Worm (Caenorhabditis elegans): ENCODE measurements around the gene ins-15.

ins-15 gene

ce11 chrII:6707496-6708260 lies 36.9 kb downstream of the ins-15 start (continued):
- no peak for TF ChIP-seq dve-1 (tag; optimal IDR thresholded peaks at IDR 0.05; ENCODE audit: insufficient read depth)
- no peak for TF ChIP-seq nhr-42 (GFP tag; IDR thresholded peaks at IDR 0.05)
- no peak for TF ChIP-seq tra-1 (GFP tag; IDR thresholded peaks at IDR 0.05)
- no peak for TF ChIP-seq nhr-41 (GFP tag; IDR thresholded peaks at IDR 0.05)
- TF ChIP-seq ama-1 (optimal IDR thresholded peaks at IDR 0.05), result no peak
- TF ChIP-seq daf-12 (tag; optimal IDR thresholded peaks at IDR 0.05), result no peak
- no peak for TF ChIP-seq ZK337.2 (GFP tag; IDR thresholded peaks at IDR 0.05)
- 0 out of 2 replicates have a peak, but pooled peaks have one; percentile 35 for TF ChIP-seq egl-43 (GFP tag; IDR thresholded peaks at IDR 0.05)
- no peak for TF ChIP-seq nhr-102 (tag; optimal IDR thresholded peaks at IDR 0.05)
- peak; percentile 7 for TF ChIP-seq rbr-2 (tag; optimal IDR thresholded peaks at IDR 0.05)
- TF ChIP-seq R02D3.7 (tag; optimal IDR thresholded peaks at IDR 0.05), result no peak
- no peak for TF ChIP-seq nhr-28 (tag; optimal IDR thresholded peaks at IDR 0.05)
- TF ChIP-seq ctbp-1 (GFP tag; IDR thresholded peaks at IDR 0.05), result 0 out of 2 replicates have a peak, but pooled peaks have one; percentile 45
- TF ChIP-seq F10B5.3 (tag; optimal IDR thresholded peaks at IDR 0.05), result no peak
- TF ChIP-seq daf-16 (GFP tag; optimal IDR thresholded peaks at IDR 0.05), result peak in 1 of 2 experiments; percentile 58
- TF ChIP-seq daf-16 (tag; optimal IDR thresholded peaks at IDR 0.05), result no peak
- TF ChIP-seq ceh-62 (tag; optimal IDR thresholded peaks at IDR 0.05), result no peak
- TF ChIP-seq snpc-1.2 (GFP tag; IDR thresholded peaks at IDR 0.05), result no peak
- TF ChIP-seq hlh-11 (tag; optimal IDR thresholded peaks at IDR 0.05), result peak; percentile 29
- TF ChIP-seq hmg-1.1 (GFP tag; IDR thresholded peaks at IDR 0.05), result no peak
- no peak for TF ChIP-seq nhr-76 (tag; optimal IDR thresholded peaks at IDR 0.05)

- TF ChIP-seq fkh-10 (GFP tag; optimal IDR thresholded peaks at IDR 0.05), result peak; percentile 39
- TF ChIP-seq mep-1 (tag; optimal IDR thresholded peaks at IDR 0.05), result no peak
- no peak for TF ChIP-seq daf-16 (GFP tag; optimal IDR thresholded peaks at IDR 0.05)
- TF ChIP-seq daf-16 (tag; optimal IDR thresholded peaks at IDR 0.05), result no peak
- no peak for TF ChIP-seq nhr-102 (tag; optimal IDR thresholded peaks at IDR 0.05)
- TF ChIP-seq ctbp-1 (GFP tag; IDR thresholded peaks at IDR 0.05), result 0 out of 2 replicates have a peak, but pooled peaks have one; percentile 16
- no peak for TF ChIP-seq F49E8.2 (tag; optimal IDR thresholded peaks at IDR 0.05; ENCODE audit: borderline replicate concordance)
- TF ChIP-seq lin-13 (GFP tag; optimal IDR thresholded peaks at IDR 0.05), result no peak
- no peak for TF ChIP-seq hmg-1.1 (GFP tag; IDR thresholded peaks at IDR 0.05)
- TF ChIP-seq T26A8.4 (GFP tag; IDR thresholded peaks at IDR 0.05), result no peak
- peak in 1 of 2 experiments; percentile 67 for TF ChIP-seq unc-62 (GFP tag; optimal IDR thresholded peaks at IDR 0.05 in 1 of 2)
- TF ChIP-seq unc-62 (tag; optimal IDR thresholded peaks at IDR 0.05), result no peak
- no peak for TF ChIP-seq nhr-41 (GFP tag; IDR thresholded peaks at IDR 0.05)
- no peak for TF ChIP-seq sdz-12 (GFP tag; optimal IDR thresholded peaks at IDR 0.05)
Observed at ce11 chrII:6706552-6707091, 37.9 kb downstream of the ins-15 start.

DNA sequence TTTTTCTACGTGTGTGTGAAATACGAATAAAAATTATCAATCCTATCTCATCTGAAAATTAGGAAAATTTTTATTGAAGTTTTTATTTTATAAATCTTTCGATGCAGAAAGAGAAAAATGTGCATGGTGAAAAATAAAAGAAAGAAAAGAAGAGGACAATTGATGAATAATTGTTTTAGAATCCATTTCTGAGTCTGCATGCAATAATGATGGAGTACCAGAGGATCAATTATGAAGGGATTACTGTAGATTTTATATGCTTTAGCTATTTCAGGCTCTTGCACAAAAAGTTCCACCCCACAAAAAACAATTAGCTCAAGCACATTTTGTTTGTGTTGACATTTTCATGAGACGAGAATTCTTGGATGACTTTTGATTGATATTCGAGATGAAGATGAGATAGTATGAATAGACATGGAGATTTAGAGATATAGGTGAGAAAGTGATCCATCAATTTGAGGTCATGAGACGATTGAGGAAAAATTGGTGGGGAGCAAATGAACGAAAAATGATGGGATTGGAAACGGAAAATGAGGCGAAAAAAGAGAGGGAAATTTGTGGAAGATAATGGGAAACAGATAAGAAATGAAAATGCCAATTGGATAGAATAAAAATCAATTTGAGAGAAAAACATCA lies 38.8 kb downstream of the ins-15 start, which contains the start of gene rpy-1:
Gene rpy-1 (minus strand): TSS at position 51 of the 636 bp plus-strand sequence.
- TF ChIP-seq ceh-62 (tag; optimal IDR thresholded peaks at IDR 0.05), result no peak
- no peak for TF ChIP-seq vab-7 (GFP tag; IDR thresholded peaks at IDR 0.05)
- peak in 1 of 2 experiments; percentile 87 for TF ChIP-seq daf-16 (GFP tag; optimal IDR thresholded peaks at IDR 0.05)
- no peak for TF ChIP-seq daf-16 (tag; optimal IDR thresholded peaks at IDR 0.05)
- peak in 1 of 2 experiments; percentile 29 for TF ChIP-seq lsy-2 (tag; optimal IDR thresholded peaks at IDR 0.05)
- TF ChIP-seq ceh-20 (GFP tag; IDR thresholded peaks at IDR 0.05), result 0 out of 2 replicates have a peak, but pooled peaks have one; percentile 28
- peak; percentile 20 for TF ChIP-seq hlh-30 (tag; optimal IDR thresholded peaks at IDR 0.05; ENCODE audit: insufficient read depth)
- peak; percentile 43 for TF ChIP-seq nhr-11 (tag; optimal IDR thresholded peaks at IDR 0.05)
- TF ChIP-seq hlh-11 (tag; optimal IDR thresholded peaks at IDR 0.05), result peak; percentile 9
- TF ChIP-seq ama-1 (optimal IDR thresholded peaks at IDR 0.05), result no peak
- peak in 1 of 2 experiments; percentile 97 for TF ChIP-seq unc-62 (GFP tag; optimal IDR thresholded peaks at IDR 0.05 in 1 of 2)
- no peak for TF ChIP-seq unc-62 (tag; optimal IDR thresholded peaks at IDR 0.05)

All from whole organism, L4 larva.